Fruit fly (Drosophila melanogaster): ENCODE measurements around the gene mei-P26.

mei-P26 gene

DNA sequence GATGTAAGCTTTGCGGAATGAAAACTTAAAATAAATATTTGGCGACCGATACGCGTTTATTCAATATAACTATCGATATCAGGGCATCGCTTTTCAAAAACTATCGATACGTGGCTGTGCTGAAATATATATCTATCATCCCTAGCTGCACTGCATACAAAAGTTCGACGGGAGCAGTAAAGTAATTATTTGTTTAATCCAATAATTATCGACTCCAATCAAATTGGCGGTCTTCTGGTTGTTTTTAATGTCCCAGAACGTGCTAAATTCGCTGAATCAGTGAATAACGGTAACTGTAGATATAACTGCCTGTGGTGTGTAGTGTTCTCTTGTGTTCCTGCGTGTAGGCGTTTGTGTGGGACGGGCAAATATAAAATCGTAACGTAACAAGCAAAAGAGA, at the start of gene mei-P26:
Gene mei-P26, plus strand, starts transcription at position 146 of the 400 bp plus-strand sequence.
- TF ChIP-seq Dll (optimal IDR thresholded peaks at IDR 0.05) (no peak), psq (optimal IDR thresholded peaks at IDR 0.05) (no peak), EcR (GFP tag; optimal IDR thresholded peaks at IDR 0.05) (no peak), pan (optimal IDR thresholded peaks at IDR 0.05) (no peak), usp (GFP tag; optimal IDR thresholded peaks at IDR 0.05) (no peak), CG8478 (optimal IDR thresholded peaks at IDR 0.05) (no peak)

DNA sequence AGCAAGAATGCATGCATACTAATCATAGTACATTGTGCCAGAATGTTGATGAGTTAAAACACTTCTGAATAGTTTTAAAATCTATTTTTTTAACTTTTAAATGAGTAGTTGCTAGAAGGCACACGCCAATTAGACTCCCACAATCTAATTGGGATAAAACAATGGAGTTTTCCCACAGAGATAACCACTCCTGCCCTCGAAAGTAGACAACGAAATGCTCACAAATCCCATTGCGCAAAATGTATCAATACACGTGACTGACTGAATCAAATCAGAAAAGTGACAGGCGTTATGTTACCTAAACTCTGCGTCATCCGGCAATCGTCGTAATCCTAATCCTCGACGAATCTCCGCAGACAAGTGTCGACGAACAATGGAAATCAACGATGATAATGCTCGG, 45.2 kb upstream of the mei-P26 start:
- TF ChIP-seq pan (optimal IDR thresholded peaks at IDR 0.05) (no peak), Dll (optimal IDR thresholded peaks at IDR 0.05) (no peak), usp (GFP tag; optimal IDR thresholded peaks at IDR 0.05) (no peak), psq (optimal IDR thresholded peaks at IDR 0.05) (no peak), EcR (GFP tag; optimal IDR thresholded peaks at IDR 0.05) (no peak), CG8478 (optimal IDR thresholded peaks at IDR 0.05) (no peak)

DNA sequence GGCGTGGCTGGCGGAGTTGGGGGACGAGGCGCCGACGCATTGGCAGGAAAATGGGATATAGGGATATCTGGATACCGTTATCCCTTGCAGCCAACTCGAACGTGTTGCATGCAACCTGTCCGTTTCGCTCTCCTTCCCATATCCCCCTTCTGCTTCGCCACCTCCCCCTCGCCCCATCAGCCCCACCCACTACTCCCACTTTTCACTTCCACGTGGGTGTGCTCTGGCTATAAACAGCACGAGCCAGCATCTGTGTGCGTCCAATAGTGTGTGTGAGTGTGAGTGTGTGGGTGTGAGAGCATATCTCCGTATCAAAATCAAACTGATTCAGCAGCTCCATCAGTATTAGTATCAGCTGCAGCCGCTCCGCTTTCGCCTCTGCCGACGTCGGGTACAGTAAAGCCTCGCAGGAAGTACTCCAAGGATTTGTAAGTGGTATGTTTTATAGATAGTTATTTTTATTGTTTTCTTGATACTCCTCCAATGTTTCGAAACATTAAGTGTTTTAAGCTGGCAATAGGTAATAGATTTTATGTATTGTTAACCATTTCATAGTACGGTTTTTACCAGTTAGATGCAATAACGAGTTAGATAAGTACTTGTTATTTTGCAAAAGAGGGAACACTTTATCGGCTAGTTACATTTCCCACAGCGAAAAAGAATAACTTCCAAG, 44.0 kb upstream of the mei-P26 start:
- TF ChIP-seq usp (GFP tag; optimal IDR thresholded peaks at IDR 0.05) = no peak
- no peak for TF ChIP-seq EcR (GFP tag; optimal IDR thresholded peaks at IDR 0.05)
- no peak for TF ChIP-seq psq (optimal IDR thresholded peaks at IDR 0.05)
- no peak for TF ChIP-seq Dll (optimal IDR thresholded peaks at IDR 0.05)
- TF ChIP-seq pan (optimal IDR thresholded peaks at IDR 0.05) = no peak
- no peak for TF ChIP-seq CG8478 (optimal IDR thresholded peaks at IDR 0.05)

DNA sequence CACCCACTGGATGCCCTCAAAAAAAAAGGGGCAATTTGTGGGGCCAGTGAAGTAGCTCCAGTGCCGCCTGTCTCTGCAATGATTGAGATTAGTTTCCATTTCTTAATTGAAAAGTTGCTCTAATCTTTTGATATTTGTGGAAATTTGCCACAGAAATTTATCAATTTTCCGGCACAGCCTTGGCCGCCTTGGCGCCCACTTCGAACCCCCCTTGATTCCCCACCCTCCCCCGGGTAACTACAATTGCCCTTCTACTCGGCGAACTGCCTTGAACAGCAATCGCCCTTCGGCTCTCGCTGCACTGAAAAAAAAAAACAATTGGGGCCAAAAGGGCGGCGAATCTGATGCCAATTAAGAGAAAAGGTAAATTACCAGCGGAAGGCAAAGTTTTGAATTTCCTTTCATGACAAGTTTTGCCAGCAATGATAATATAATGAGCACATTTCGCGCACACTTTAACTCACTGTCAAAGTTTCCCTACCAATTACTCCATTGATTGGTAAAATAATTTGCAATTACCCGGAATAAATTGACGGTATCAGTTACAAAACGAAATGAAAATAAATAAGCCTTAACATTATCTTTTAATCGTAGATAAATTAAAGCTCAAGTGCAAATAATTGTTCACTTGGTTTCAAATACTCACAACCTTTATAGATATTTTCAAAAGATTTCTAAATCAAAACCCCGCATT, 43.2 kb upstream of the mei-P26 start:
- TF ChIP-seq EcR (GFP tag; optimal IDR thresholded peaks at IDR 0.05) (no peak), Dll (optimal IDR thresholded peaks at IDR 0.05) (no peak), pan (optimal IDR thresholded peaks at IDR 0.05) (no peak), psq (optimal IDR thresholded peaks at IDR 0.05) (no peak), usp (GFP tag; optimal IDR thresholded peaks at IDR 0.05) (no peak), CG8478 (optimal IDR thresholded peaks at IDR 0.05) (no peak)

DNA sequence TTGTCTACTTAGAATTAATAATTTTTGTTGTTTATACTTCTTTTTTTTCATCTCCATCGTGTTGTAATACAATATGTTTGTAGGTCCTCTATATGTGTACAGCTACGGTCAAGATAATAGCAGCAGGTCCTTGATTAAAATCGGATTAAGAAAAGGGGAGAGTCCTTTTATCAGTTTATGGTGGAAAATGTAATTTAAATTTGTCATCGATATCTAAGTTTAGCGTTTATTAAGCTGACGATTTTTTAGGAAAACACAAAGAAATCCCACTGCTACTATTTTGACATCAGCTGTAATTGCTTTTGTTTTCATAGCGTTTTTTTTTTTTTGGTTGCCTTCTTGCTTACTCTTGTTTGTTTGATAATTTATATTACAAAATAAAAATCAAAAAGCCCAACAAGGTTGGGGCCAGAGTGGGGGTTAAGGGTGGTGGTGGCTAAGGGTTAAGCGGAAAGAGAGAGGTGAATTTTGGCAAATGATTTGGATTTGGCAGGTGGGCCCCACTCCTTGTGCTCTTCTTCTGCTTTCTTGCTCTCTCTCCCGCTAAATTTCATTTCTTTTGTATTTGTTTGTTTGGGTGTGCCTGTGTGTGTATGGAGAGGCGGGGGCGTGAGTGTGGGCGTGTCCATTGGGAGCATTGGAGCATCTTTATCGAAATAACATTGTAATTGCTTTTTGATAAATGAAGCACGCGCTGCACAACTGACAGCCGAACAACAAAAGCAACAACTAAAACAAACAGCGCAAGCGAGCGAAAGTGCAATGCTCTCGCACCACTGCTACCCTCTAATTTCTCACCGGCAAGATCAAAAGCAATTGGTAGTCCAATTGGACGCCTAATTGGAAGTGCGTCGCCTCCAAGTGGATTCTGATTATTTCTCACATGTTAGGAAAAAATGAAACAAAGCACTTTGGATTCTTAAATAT, 42.0 kb upstream of the mei-P26 start:
- TF ChIP-seq Dll (optimal IDR thresholded peaks at IDR 0.05) (no peak), pan (optimal IDR thresholded peaks at IDR 0.05) (peak; percentile 24), CG8478 (optimal IDR thresholded peaks at IDR 0.05) (no peak), psq (optimal IDR thresholded peaks at IDR 0.05) (no peak), usp (GFP tag; optimal IDR thresholded peaks at IDR 0.05) (no peak)

DNA sequence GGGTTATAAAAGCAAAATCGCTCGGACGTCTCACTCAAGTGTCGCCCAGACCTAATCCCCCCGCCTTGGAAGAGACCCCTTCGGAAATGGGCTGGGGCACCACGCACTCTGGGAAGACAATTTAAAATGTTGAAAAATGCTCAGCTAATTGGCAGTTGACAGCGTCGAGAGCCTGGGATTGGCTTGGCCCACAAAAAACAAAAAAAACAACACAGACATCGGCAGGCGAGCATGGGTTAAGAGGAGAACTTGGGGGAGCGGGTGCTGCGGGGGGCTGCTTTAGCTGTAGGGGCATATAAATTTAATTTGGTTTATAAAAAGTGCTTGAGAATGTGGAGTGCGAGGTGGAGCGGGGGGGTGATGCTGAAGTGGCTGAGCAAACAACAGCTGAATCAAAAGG, 40.6 kb upstream of the mei-P26 start:
- TF ChIP-seq usp (GFP tag; optimal IDR thresholded peaks at IDR 0.05) (no peak), psq (optimal IDR thresholded peaks at IDR 0.05) (no peak), Dll (optimal IDR thresholded peaks at IDR 0.05) (no peak), EcR (GFP tag; optimal IDR thresholded peaks at IDR 0.05) (no peak), CG8478 (optimal IDR thresholded peaks at IDR 0.05) (no peak), pan (optimal IDR thresholded peaks at IDR 0.05) (no peak)

DNA sequence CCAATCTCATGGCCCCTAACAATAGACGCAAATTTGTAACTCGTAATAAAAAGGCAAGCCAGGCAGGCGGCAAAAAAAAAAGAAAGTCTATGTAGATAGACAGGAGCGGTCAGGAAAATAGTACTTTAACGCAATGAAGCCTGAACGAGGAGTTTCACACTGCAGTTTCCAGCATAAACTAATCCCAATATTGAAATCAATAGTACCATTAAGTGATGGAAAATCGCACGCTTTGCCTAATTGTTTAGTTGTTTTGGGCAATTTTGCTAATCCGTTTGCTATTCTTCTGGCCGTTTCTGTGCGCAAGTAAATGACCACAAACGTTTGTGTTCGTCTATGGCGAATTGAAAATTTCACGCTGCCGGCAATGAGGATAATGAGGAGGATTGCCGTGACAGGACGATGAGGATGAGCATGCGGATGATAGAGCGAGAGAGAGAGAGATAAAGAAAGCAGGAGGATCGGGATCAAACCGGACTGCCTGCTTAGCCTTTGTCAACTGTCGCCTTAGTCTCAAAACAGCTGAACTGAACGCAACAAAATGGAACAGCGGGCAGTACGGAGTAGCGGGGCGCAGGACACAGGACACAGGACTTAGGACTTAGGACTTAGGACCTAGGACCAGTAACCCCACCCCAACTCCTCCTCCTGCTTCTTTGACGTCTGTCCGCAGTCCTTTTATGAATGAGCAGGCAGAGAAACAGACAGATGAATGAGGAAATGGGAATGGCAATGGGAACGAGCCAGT, 35.6 kb upstream of the mei-P26 start:
- TF ChIP-seq Dll (optimal IDR thresholded peaks at IDR 0.05) (no peak), usp (GFP tag; optimal IDR thresholded peaks at IDR 0.05) (no peak)

DNA sequence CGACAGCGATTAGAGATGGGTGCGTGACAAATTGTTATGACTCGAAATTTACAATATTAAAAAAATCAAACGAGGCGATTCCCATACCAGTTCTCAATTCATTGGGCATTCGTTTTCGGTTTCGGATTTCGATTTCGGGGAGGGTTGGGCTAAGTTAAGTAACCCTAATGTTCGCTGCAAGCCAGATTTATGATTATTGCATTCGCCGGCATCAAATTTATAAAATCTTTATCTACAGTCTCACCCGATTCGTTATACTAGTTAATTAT, 35.1 kb upstream of the mei-P26 start:
- TF ChIP-seq psq (optimal IDR thresholded peaks at IDR 0.05) = no peak
- no peak for TF ChIP-seq CG8478 (optimal IDR thresholded peaks at IDR 0.05)
- no peak for TF ChIP-seq pan (optimal IDR thresholded peaks at IDR 0.05)
- no peak for TF ChIP-seq EcR (GFP tag; optimal IDR thresholded peaks at IDR 0.05)
- no peak for TF ChIP-seq usp (GFP tag; optimal IDR thresholded peaks at IDR 0.05)
- no peak for TF ChIP-seq Dll (optimal IDR thresholded peaks at IDR 0.05)

DNA sequence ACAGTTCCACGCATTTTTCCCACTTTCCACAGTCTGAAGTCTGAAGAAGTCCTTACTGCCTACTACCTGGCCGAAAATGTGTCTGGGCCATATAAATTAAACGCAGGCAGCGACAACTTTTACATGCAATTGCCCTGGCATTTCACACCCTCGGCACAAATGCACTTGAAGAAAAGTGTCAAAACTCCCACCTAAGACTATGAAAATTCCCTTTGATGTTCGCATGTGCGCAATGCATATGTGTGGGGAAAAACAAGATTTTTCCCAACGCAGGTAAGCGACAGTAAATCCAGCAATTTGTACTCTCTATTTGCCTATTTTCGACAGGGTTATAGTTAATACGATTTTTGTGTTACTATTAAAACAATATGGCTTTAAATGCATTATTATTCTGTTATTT, 33.6 kb upstream of the mei-P26 start:
- TF ChIP-seq pan (optimal IDR thresholded peaks at IDR 0.05) (no peak), psq (optimal IDR thresholded peaks at IDR 0.05) (no peak), EcR (GFP tag; optimal IDR thresholded peaks at IDR 0.05) (no peak), usp (GFP tag; optimal IDR thresholded peaks at IDR 0.05) (no peak), CG8478 (optimal IDR thresholded peaks at IDR 0.05) (no peak), Dll (optimal IDR thresholded peaks at IDR 0.05) (no peak)

DNA sequence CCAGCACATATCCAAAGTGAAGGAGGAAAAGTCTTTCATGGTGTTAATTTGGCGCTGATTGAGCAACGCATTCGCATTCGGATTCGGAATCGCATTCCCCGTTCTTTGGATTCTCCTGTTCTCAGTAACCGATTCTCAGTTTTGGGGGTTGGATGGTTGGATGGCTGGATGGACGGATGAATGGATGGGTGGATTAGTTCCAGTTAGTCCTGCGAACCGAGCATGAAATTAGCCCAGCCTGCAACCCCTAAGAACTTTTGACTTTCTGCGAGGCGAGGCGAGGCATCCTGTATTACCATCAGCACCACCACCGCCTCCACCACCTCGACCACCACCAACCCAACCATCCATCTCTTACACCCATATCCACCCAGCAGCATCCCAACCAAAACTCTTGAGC, 32.8 kb upstream of the mei-P26 start:
- TF ChIP-seq usp (GFP tag; optimal IDR thresholded peaks at IDR 0.05) (no peak), Dll (optimal IDR thresholded peaks at IDR 0.05) (no peak), CG8478 (optimal IDR thresholded peaks at IDR 0.05) (no peak), pan (optimal IDR thresholded peaks at IDR 0.05) (no peak), EcR (GFP tag; optimal IDR thresholded peaks at IDR 0.05) (no peak), psq (optimal IDR thresholded peaks at IDR 0.05) (no peak)

DNA sequence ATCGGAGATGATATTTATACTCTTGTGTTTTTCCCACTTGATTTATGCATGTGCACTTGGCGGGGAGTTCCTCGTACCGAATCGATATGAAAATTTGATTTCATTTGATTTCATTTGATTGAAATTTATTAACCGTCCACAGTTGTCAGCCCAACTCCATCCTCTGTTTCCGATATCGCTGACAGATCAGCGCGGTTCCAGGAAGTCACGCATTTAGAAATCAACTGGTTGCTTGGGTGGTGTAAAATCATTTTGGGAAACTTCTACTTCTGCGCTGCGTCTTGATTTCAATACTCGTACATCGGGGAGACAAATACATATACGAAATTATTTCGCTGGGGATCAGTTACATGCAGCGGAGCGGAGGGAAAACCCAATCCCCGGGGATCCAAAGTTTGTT, 31.5 kb upstream of the mei-P26 start:
- no peak for TF ChIP-seq EcR (GFP tag; optimal IDR thresholded peaks at IDR 0.05)
- no peak for TF ChIP-seq Dll (optimal IDR thresholded peaks at IDR 0.05)
- no peak for TF ChIP-seq pan (optimal IDR thresholded peaks at IDR 0.05)
- TF ChIP-seq CG8478 (optimal IDR thresholded peaks at IDR 0.05) = no peak
- no peak for TF ChIP-seq psq (optimal IDR thresholded peaks at IDR 0.05)
- TF ChIP-seq usp (GFP tag; optimal IDR thresholded peaks at IDR 0.05) = no peak
